Worm (Caenorhabditis elegans) whole organism, mixed stage, embryonic: ENCODE data around the gene phy-4.

Experiments used
- M03D4.4 ChIP-seq: sonication (generic microtip); optimal IDR thresholded peaks from 2 replicates; lab custom pipeline; 2017; ENCODE audit warnings: mild to moderate bottlenecking, missing genetic modification characterization, missing compliant biosample characterization
- bed-3 ChIP-seq: fragments of 200-800 bp; sonication (Bioruptor generic); optimal IDR thresholded peaks from 3 replicates; lab custom pipeline; 2018; ENCODE audit warnings: mild to moderate bottlenecking, missing genetic modification characterization, moderate library complexity, missing compliant biosample characterization
- blmp-1 ChIP-seq: fragments of 150-350 bp; optimal IDR thresholded peaks from 2 replicates; lab custom pipeline; 2014; ENCODE audit warnings: missing biosample characterization, missing genetic modification characterization
- ceh-39 ChIP-seq: fragments of 150-350 bp; optimal IDR thresholded peaks from 2 replicates; lab custom pipeline; 2014; ENCODE audit warnings: missing biosample characterization, missing genetic modification characterization
- ceh-43 ChIP-seq: fragments of 200-800 bp; sonication (Bioruptor generic); optimal IDR thresholded peaks from 2 replicates; lab custom pipeline; 2018; ENCODE audit warnings: mild to moderate bottlenecking, missing genetic modification characterization, moderate library complexity, missing compliant biosample characterization
- ceh-83 ChIP-seq: fragments of 200-800 bp; sonication (Bioruptor generic); optimal IDR thresholded peaks from 2 replicates; lab custom pipeline; 2018; ENCODE audit warnings: mild to moderate bottlenecking, missing genetic modification characterization, missing compliant biosample characterization
- cnd-1 ChIP-seq: fragments of 200-800 bp; sonication (Bioruptor generic); optimal IDR thresholded peaks from 2 replicates; lab custom pipeline; 2018; ENCODE audit warnings: mild to moderate bottlenecking, missing genetic modification characterization, missing compliant biosample characterization
- drap-1 ChIP-seq: fragments of 200-800 bp; sonication (Bioruptor generic); optimal IDR thresholded peaks from 3 replicates; lab custom pipeline; 2018; ENCODE audit warnings: mild to moderate bottlenecking, missing genetic modification characterization, missing compliant biosample characterization
- elt-1 ChIP-seq: sonication (generic microtip); optimal IDR thresholded peaks from 2 replicates; lab custom pipeline; 2017; ENCODE audit warnings: missing genetic modification characterization, mild to moderate bottlenecking, missing compliant biosample characterization, antibody characterized with exemption, moderate library complexity, borderline replicate concordance; ENCODE audit not compliant: insufficient read depth
- elt-3 ChIP-seq: fragments of 150-350 bp; optimal IDR thresholded peaks from 2 replicates; lab custom pipeline; 2014; ENCODE audit warnings: missing biosample characterization, missing genetic modification characterization
- ham-2 ChIP-seq: fragments of 200-800 bp; sonication (Bioruptor generic); optimal IDR thresholded peaks from 2 replicates; lab custom pipeline; 2018; ENCODE audit warnings: mild to moderate bottlenecking, missing genetic modification characterization, missing compliant biosample characterization
- hlh-1 ChIP-seq: fragments of 150-350 bp; optimal IDR thresholded peaks from 2 replicates; lab custom pipeline; 2014; ENCODE audit warnings: missing biosample characterization, missing genetic modification reagents, missing genetic modification characterization
- lin-13 ChIP-seq: fragments of 150-350 bp; optimal IDR thresholded peaks from 2 replicates; lab custom pipeline; 2014; ENCODE audit warnings: missing biosample characterization, missing genetic modification characterization
- lsy-2 ChIP-seq: fragments of 150-350 bp; optimal IDR thresholded peaks from 2 replicates; lab custom pipeline; 2014; ENCODE audit warnings: missing biosample characterization, missing genetic modification characterization
- mab-5 ChIP-seq: fragments of 150-350 bp; optimal IDR thresholded peaks from 2 replicates; lab custom pipeline; 2014; ENCODE audit warnings: missing biosample characterization, missing genetic modification characterization
- mep-1 ChIP-seq: fragments of 150-350 bp; optimal IDR thresholded peaks from 2 replicates; lab custom pipeline; 2017; ENCODE audit warnings: missing biosample characterization, missing genetic modification reagents, missing genetic modification characterization, inconsistent platforms
- mls-2 ChIP-seq: sonication (generic microtip); optimal IDR thresholded peaks from 2 replicates; lab custom pipeline; 2016; ENCODE audit warnings: mild to moderate bottlenecking, missing genetic modification characterization, moderate library complexity, missing compliant biosample characterization
- nhr-12 ChIP-seq: fragments of 150-350 bp; optimal IDR thresholded peaks from 2 replicates; lab custom pipeline; 2014; ENCODE audit warnings: missing biosample characterization, missing genetic modification characterization
- nhr-2 ChIP-seq: fragments of 150-350 bp; optimal IDR thresholded peaks from 2 replicates; lab custom pipeline; 2014; ENCODE audit warnings: missing biosample characterization, missing genetic modification characterization
- nhr-237 ChIP-seq: fragments of 150-350 bp; optimal IDR thresholded peaks from 2 replicates; lab custom pipeline; 2014; ENCODE audit warnings: missing biosample characterization, missing genetic modification characterization
- nhr-28 ChIP-seq: fragments of 150-350 bp; optimal IDR thresholded peaks from 2 replicates; lab custom pipeline; 2014; ENCODE audit warnings: missing biosample characterization, missing genetic modification characterization
- nhr-76 ChIP-seq: sonication (generic microtip); optimal IDR thresholded peaks from 2 replicates; lab custom pipeline; 2017; ENCODE audit warnings: missing biosample characterization, missing genetic modification characterization
- pha-4 ChIP-seq: fragments of 150-350 bp; optimal IDR thresholded peaks from 2 replicates; lab custom pipeline; 2018; ENCODE audit warnings: missing biosample characterization, missing genetic modification reagents, missing genetic modification characterization
- sem-2 ChIP-seq: fragments of 200-800 bp; sonication (Bioruptor generic); optimal IDR thresholded peaks from 2 replicates; lab custom pipeline; 2018; ENCODE audit warnings: mild to moderate bottlenecking, missing genetic modification characterization, missing compliant biosample characterization
- snpc-4 ChIP-seq: fragments of 150-350 bp; optimal IDR thresholded peaks from 2 replicates; lab custom pipeline; 2014; ENCODE audit warnings: missing biosample characterization, missing genetic modification characterization
- sptf-1 ChIP-seq: sonication (generic microtip); optimal IDR thresholded peaks from 2 replicates; lab custom pipeline; 2017; ENCODE audit warnings: mild to moderate bottlenecking, missing genetic modification characterization, moderate library complexity, missing compliant biosample characterization
- tbx-8 ChIP-seq: fragments of 200-800 bp; sonication (Bioruptor generic); optimal IDR thresholded peaks from 2 replicates; lab custom pipeline; 2018; ENCODE audit warnings: mild to moderate bottlenecking, missing genetic modification characterization, moderate library complexity, missing compliant biosample characterization
- unc-120 ChIP-seq: sonication (generic microtip); optimal IDR thresholded peaks from 2 replicates; lab custom pipeline; 2017; ENCODE audit warnings: missing genetic modification characterization, missing compliant biosample characterization; ENCODE audit not compliant: poor library complexity, severe bottlenecking
- unc-39 ChIP-seq: fragments of 150-350 bp; optimal IDR thresholded peaks from 2 replicates; lab custom pipeline; 2014; ENCODE audit warnings: missing biosample characterization, missing genetic modification characterization
- zip-8 ChIP-seq: fragments of 150-350 bp; optimal IDR thresholded peaks from 2 replicates; lab custom pipeline; 2014; ENCODE audit warnings: missing biosample characterization, missing genetic modification characterization
- ztf-11 ChIP-seq: fragments of 150-350 bp; optimal IDR thresholded peaks from 2 replicates; lab custom pipeline; 2014; ENCODE audit warnings: missing biosample characterization, missing genetic modification characterization

phy-4 gene

ce11 chrV:19521351-19522278 is 8.2 kb upstream of the phy-4 start:
- TF ChIP-seq nhr-76 (tag; lab: Kevin White, UChicago) (no peak), sptf-1 (tag; lab: Kevin White, UChicago) (no peak), lsy-2 (no peak), drap-1 (GFP tag; lab: Kevin White, UChicago) (peak; percentile 42), nhr-2 (tag; lab: Kevin White, UChicago) (peak; percentile 2), ceh-43 (GFP tag; lab: Kevin White, UChicago) (no peak), mep-1 (tag; lab: Kevin White, UChicago) (no peak)

ce11 chrV:19520597-19521322 is 7.3 kb upstream of the phy-4 start:
- TF ChIP-seq sptf-1 (tag; lab: Kevin White, UChicago) (no peak), nhr-237 (tag; lab: Kevin White, UChicago) (no peak), unc-39 (tag; lab: Kevin White, UChicago) (no peak), cnd-1 (tag; lab: Kevin White, UChicago) (no peak), elt-1 (tag; lab: Kevin White, UChicago) (no peak), nhr-28 (tag; lab: Kevin White, UChicago) (no peak), lin-13 (no peak), pha-4 (no peak), drap-1 (GFP tag; lab: Kevin White, UChicago) (no peak), nhr-76 (tag; lab: Kevin White, UChicago) (no peak)
- TF ChIP-seq, all 35 proteins: peak for 0

ce11 chrV:19520130-19520529 is 6.7 kb upstream of the phy-4 start:
- TF ChIP-seq cnd-1 (tag; lab: Kevin White, UChicago): no peak
- no peak for TF ChIP-seq mls-2 (tag; lab: Kevin White, UChicago)
- no peak for TF ChIP-seq pha-4
- no peak for TF ChIP-seq mep-1 (tag; lab: Kevin White, UChicago)
- no peak for TF ChIP-seq nhr-76 (tag; lab: Kevin White, UChicago)
- no peak for TF ChIP-seq nhr-2 (tag; lab: Kevin White, UChicago)
- TF ChIP-seq zip-8 (tag; lab: Kevin White, UChicago): no peak
- TF ChIP-seq ham-2 (GFP tag; lab: Kevin White, UChicago): no peak
- TF ChIP-seq, all 35 proteins: peak for 0

ce11 chrV:19519511-19519934 is 6.1 kb upstream of the phy-4 start:
- TF ChIP-seq nhr-28 (tag; lab: Kevin White, UChicago) (no peak), mls-2 (tag; lab: Kevin White, UChicago) (no peak), nhr-237 (tag; lab: Kevin White, UChicago) (no peak), unc-39 (tag; lab: Kevin White, UChicago) (no peak), bed-3 (GFP tag; lab: Kevin White, UChicago) (no peak), blmp-1 (tag; lab: Kevin White, UChicago) (no peak), mab-5 (tag; lab: Kevin White, UChicago) (no peak), M03D4.4 (tag; lab: Kevin White, UChicago) (no peak), elt-3 (tag; lab: Kevin White, UChicago) (no peak), ceh-83 (GFP tag; lab: Kevin White, UChicago) (no peak), lin-13 (no peak), cnd-1 (tag; lab: Kevin White, UChicago) (no peak), sem-2 (GFP tag; lab: Kevin White, UChicago) (no peak), ztf-11 (tag; lab: Kevin White, UChicago) (no peak)
- TF ChIP-seq, all 35 proteins: peak for 0

ce11 chrV:19518468-19519168 is 5.2 kb upstream of the phy-4 start:
- no peak for TF ChIP-seq drap-1 (GFP tag; lab: Kevin White, UChicago)
- TF ChIP-seq unc-120 (tag; lab: Kevin White, UChicago): no peak
- TF ChIP-seq elt-3 (tag; lab: Kevin White, UChicago): no peak
- TF ChIP-seq ceh-43 (GFP tag; lab: Kevin White, UChicago): no peak
- no peak for TF ChIP-seq tbx-8 (GFP tag; lab: Kevin White, UChicago)
- TF ChIP-seq blmp-1 (tag; lab: Kevin White, UChicago): no peak
- TF ChIP-seq ham-2 (GFP tag; lab: Kevin White, UChicago): no peak
- no peak for TF ChIP-seq nhr-28 (tag; lab: Kevin White, UChicago)
- TF ChIP-seq nhr-237 (tag; lab: Kevin White, UChicago): no peak
- TF ChIP-seq mls-2 (tag; lab: Kevin White, UChicago): no peak
- no peak for TF ChIP-seq snpc-4 (tag; lab: Kevin White, UChicago)
- no peak for TF ChIP-seq sem-2 (GFP tag; lab: Kevin White, UChicago)
- no peak for TF ChIP-seq lsy-2
- no peak for TF ChIP-seq hlh-1 (tag; lab: Kevin White, UChicago)
- TF ChIP-seq nhr-12 (tag; lab: Kevin White, UChicago): no peak
- TF ChIP-seq ceh-39 (tag; lab: Kevin White, UChicago): no peak
